Fruit fly (Drosophila melanogaster) whole organism, adult: Measurements from ENCODE around the gene hng3.

Experiments used
- CG11617 ChIP-seq: fragments of 200-800 bp; sonication (Bioruptor generic); optimal IDR thresholded peaks from 2 replicates; lab custom pipeline; 2017; ENCODE audit warnings: mild to moderate bottlenecking, missing biosample characterization, missing genetic modification reagents, missing genetic modification characterization
- CG12768 ChIP-seq: fragments of 200-800 bp; sonication (Bioruptor generic); optimal IDR thresholded peaks from 2 replicates; lab custom pipeline; 2017; ENCODE audit warnings: missing biosample characterization, missing genetic modification characterization, mild to moderate bottlenecking, moderate library complexity, missing genetic modification reagents
- CG14711 ChIP-seq: fragments of 200-800 bp; sonication (Bioruptor generic); optimal IDR thresholded peaks from 2 replicates; lab custom pipeline; 2018; ENCODE audit warnings: missing biosample characterization, mild to moderate bottlenecking, missing genetic modification characterization, moderate library complexity
- CG1620 ChIP-seq: fragments of 200-800 bp; sonication (Bioruptor generic); optimal IDR thresholded peaks from 2 replicates; lab custom pipeline; 2016; ENCODE audit warnings: missing biosample characterization, missing genetic modification characterization
- CG33017 ChIP-seq: fragments of 200-800 bp; sonication (Bioruptor generic); optimal IDR thresholded peaks from 2 replicates; lab custom pipeline; 2018; ENCODE audit warnings: missing biosample characterization, mild to moderate bottlenecking, missing genetic modification characterization, moderate library complexity
- CG5204 ChIP-seq: fragments of 200-800 bp; sonication (Bioruptor generic); optimal IDR thresholded peaks from 2 replicates; lab custom pipeline; 2016; ENCODE audit warnings: missing biosample characterization, missing genetic modification characterization
- CG7045 ChIP-seq: fragments of 200-800 bp; sonication (Bioruptor generic); optimal IDR thresholded peaks from 2 replicates; lab custom pipeline; 2017; ENCODE audit warnings: missing biosample characterization, mild to moderate bottlenecking, missing genetic modification characterization
- CG7101 ChIP-seq: fragments of 200-800 bp; sonication (Bioruptor generic); optimal IDR thresholded peaks from 2 replicates; lab custom pipeline; 2018; ENCODE audit warnings: missing biosample characterization, mild to moderate bottlenecking, missing genetic modification characterization, moderate library complexity
- Clk ChIP-seq: fragments of 200-800 bp; sonication (Bioruptor generic); optimal IDR thresholded peaks from 2 replicates; lab custom pipeline; 2017; ENCODE audit warnings: missing biosample characterization, missing genetic modification characterization
- Crg-1 ChIP-seq: fragments of 200-800 bp; sonication (Bioruptor generic); optimal IDR thresholded peaks from 2 replicates; lab custom pipeline; 2016; ENCODE audit warnings: missing biosample characterization, missing genetic modification characterization
- Hr96 ChIP-seq: fragments of 200-800 bp; sonication (Bioruptor generic); optimal IDR thresholded peaks from 2 replicates; lab custom pipeline; 2016; ENCODE audit warnings: missing biosample characterization, missing genetic modification characterization
- Mnt ChIP-seq: fragments of 200-800 bp; sonication (Bioruptor generic); optimal IDR thresholded peaks from 2 replicates; lab custom pipeline; 2016; ENCODE audit warnings: missing biosample characterization, mild to moderate bottlenecking, missing genetic modification characterization
- bab1 ChIP-seq: fragments of 200-800 bp; sonication (Bioruptor generic); optimal IDR thresholded peaks from 3 replicates; lab custom pipeline; 2019; ENCODE audit warnings: missing biosample characterization, mild to moderate bottlenecking, missing genetic modification characterization, moderate library complexity
- cic ChIP-seq: fragments of 200-800 bp; sonication (Bioruptor generic); optimal IDR thresholded peaks from 2 replicates; lab custom pipeline; 2017; ENCODE audit warnings: missing biosample characterization, mild to moderate bottlenecking, missing genetic modification characterization, moderate library complexity
- cnc ChIP-seq, 2 experiments: fragments of >200 bp; optimal IDR thresholded peaks; 2 replicates each; lab custom pipeline; 2017
- kay ChIP-seq: fragments of 200-800 bp; sonication (Bioruptor generic); peaks from one replicate; lab custom pipeline; 2016; ENCODE audit warnings: missing biosample characterization, missing genetic modification characterization, borderline replicate concordance
- ovo ChIP-seq: fragments of 200-800 bp; sonication (Bioruptor generic); optimal IDR thresholded peaks from 2 replicates; lab custom pipeline; 2016; ENCODE audit warnings: missing biosample characterization, missing genetic modification characterization
- pad ChIP-seq: fragments of 200-800 bp; sonication (Bioruptor generic); optimal IDR thresholded peaks from 3 replicates; lab custom pipeline; 2017; ENCODE audit warnings: missing biosample characterization, missing genetic modification characterization, mild to moderate bottlenecking, moderate library complexity, missing genetic modification reagents
- tj ChIP-seq: fragments of 200-800 bp; sonication (Bioruptor generic); optimal IDR thresholded peaks from 3 replicates; lab custom pipeline; 2017; ENCODE audit warnings: missing biosample characterization, mild to moderate bottlenecking, missing genetic modification characterization, moderate library complexity
- toe ChIP-seq: fragments of 200-800 bp; sonication (Bioruptor generic); optimal IDR thresholded peaks from 2 replicates; lab custom pipeline; 2016; ENCODE audit warnings: missing biosample characterization, missing genetic modification characterization

The hng3 gene

dm6 chr3L:755259-755658, at the start of gene hng3:
TSS of gene hng3 (minus strand) at chr3L:755489.
- TF ChIP-seq ovo (GFP tag; lab: Kevin White, UChicago) (no peak), Crg-1 (GFP tag; lab: Kevin White, UChicago) (no peak), bab1 (GFP tag; lab: Kevin White, UChicago) (no peak), Mnt (GFP tag; lab: Kevin White, UChicago) (no peak), tj (no peak), kay (GFP tag; lab: Kevin White, UChicago) (peak; percentile 56), pad (GFP tag; lab: Kevin White, UChicago) (no peak)

- peak; percentile 82 for TF ChIP-seq pad (GFP tag; lab: Kevin White, UChicago)
- peak; percentile 23 for TF ChIP-seq CG5204 (GFP tag; lab: Kevin White, UChicago)
- no peak for TF ChIP-seq bab1 (GFP tag; lab: Kevin White, UChicago)
Observed at dm6 chr3L:804557-805260, 49.4 kb upstream of the hng3 start.

dm6 chr3L:803951-804350, 48.7 kb upstream of the hng3 start, which contains the start of gene CG13898:
TSS of gene CG13898 (minus strand) at chr3L:804051.
- TF ChIP-seq CG5204 (GFP tag; lab: Kevin White, UChicago): no peak
- TF ChIP-seq CG7101 (tag; lab: Kevin White, UChicago): no peak
- no peak for TF ChIP-seq CG33017 (tag; lab: Kevin White, UChicago)
- no peak for TF ChIP-seq CG12768
- no peak for TF ChIP-seq CG14711 (tag; lab: Kevin White, UChicago)
- no peak for TF ChIP-seq bab1 (GFP tag; lab: Kevin White, UChicago)
- TF ChIP-seq Clk (GFP tag; lab: Kevin White, UChicago): no peak
- TF ChIP-seq toe (GFP tag; lab: Kevin White, UChicago): no peak
- TF ChIP-seq tj: no peak
- TF ChIP-seq CG11617 (GFP tag; lab: Kevin White, UChicago): no peak
- TF ChIP-seq cic (GFP tag; lab: Kevin White, UChicago): no peak
- TF ChIP-seq ovo (GFP tag; lab: Kevin White, UChicago): no peak
- TF ChIP-seq Crg-1 (GFP tag; lab: Kevin White, UChicago): no peak

dm6 chr3L:802700-803273, 47.5 kb upstream of the hng3 start:
- TF ChIP-seq CG14711 (tag; lab: Kevin White, UChicago) (peak; percentile 27), bab1 (GFP tag; lab: Kevin White, UChicago) (peak; percentile 59), CG1620 (GFP tag; lab: Kevin White, UChicago) (no peak), CG7101 (tag; lab: Kevin White, UChicago) (peak; percentile 45), CG7045 (GFP tag; lab: Kevin White, UChicago) (peak; percentile 56), CG5204 (GFP tag; lab: Kevin White, UChicago) (peak; percentile 9), ovo (GFP tag; lab: Kevin White, UChicago) (no peak), Hr96 (GFP tag; lab: Kevin White, UChicago) (peak; percentile 28)

- TF ChIP-seq CG14711 (tag; lab: Kevin White, UChicago): no peak
- TF ChIP-seq pad (GFP tag; lab: Kevin White, UChicago): no peak
- TF ChIP-seq CG7045 (GFP tag; lab: Kevin White, UChicago): no peak
- TF ChIP-seq CG11617 (GFP tag; lab: Kevin White, UChicago): no peak
- TF ChIP-seq toe (GFP tag; lab: Kevin White, UChicago): no peak
- TF ChIP-seq Clk (GFP tag; lab: Kevin White, UChicago): no peak
- TF ChIP-seq Mnt (GFP tag; lab: Kevin White, UChicago): no peak
- TF ChIP-seq CG5204 (GFP tag; lab: Kevin White, UChicago): no peak
- TF ChIP-seq tj: no peak
- no peak for TF ChIP-seq CG33017 (tag; lab: Kevin White, UChicago)
- TF ChIP-seq cnc (optimal IDR thresholded peaks at IDR 0.05; lab: Kevin White, UChicago): no peak
- TF ChIP-seq bab1 (GFP tag; lab: Kevin White, UChicago): no peak
- TF ChIP-seq cic (GFP tag; lab: Kevin White, UChicago): no peak
- TF ChIP-seq CG1620 (GFP tag; lab: Kevin White, UChicago): no peak
- no peak for TF ChIP-seq kay (GFP tag; lab: Kevin White, UChicago)
Observed at dm6 chr3L:801860-802462, 46.7 kb upstream of the hng3 start.

- no peak for TF ChIP-seq Crg-1 (GFP tag; lab: Kevin White, UChicago)
- TF ChIP-seq kay (GFP tag; lab: Kevin White, UChicago): no peak
- TF ChIP-seq Mnt (GFP tag; lab: Kevin White, UChicago): no peak
- no peak for TF ChIP-seq CG1620 (GFP tag; lab: Kevin White, UChicago)
- TF ChIP-seq CG33017 (tag; lab: Kevin White, UChicago): no peak
- TF ChIP-seq Clk (GFP tag; lab: Kevin White, UChicago): no peak
- no peak for TF ChIP-seq Hr96 (GFP tag; lab: Kevin White, UChicago)
- no peak for TF ChIP-seq toe (GFP tag; lab: Kevin White, UChicago)
- no peak for TF ChIP-seq pad (GFP tag; lab: Kevin White, UChicago)
Observed at dm6 chr3L:799837-800513, 44.7 kb upstream of the hng3 start.
